Fruit fly (Drosophila melanogaster) whole organism, embryonic: ENCODE results near the gene CG17562.

Experiments used
- ATbp ChIP-seq: fragments of 200-800 bp; sonication (Bioruptor generic); optimal IDR thresholded peaks from 2 replicates; lab custom pipeline; 2017; ENCODE audit warnings: missing biosample characterization, mild to moderate bottlenecking, missing genetic modification characterization, missing genetic modification reagents
- BEAF-32 ChIP-seq: fragments of 200-800 bp; sonication (Bioruptor generic); optimal IDR thresholded peaks from 3 replicates; lab custom pipeline; 2017; ENCODE audit warnings: missing biosample characterization, missing genetic modification characterization, mild to moderate bottlenecking, moderate library complexity, missing genetic modification reagents
- Bgb ChIP-seq: fragments of 200-800 bp; sonication (Bioruptor generic); IDR thresholded peaks from 2 replicates; pipeline ENCODE4 v1.3.6; 2022; ENCODE audit warnings: missing biosample characterization, missing genetic modification characterization; ENCODE audit not compliant: partially characterized antibody
- CG10431 ChIP-seq: fragments of 200-800 bp; sonication (Bioruptor generic); optimal IDR thresholded peaks from 3 replicates; lab custom pipeline; 2018; ENCODE audit warnings: missing biosample characterization, mild to moderate bottlenecking, missing genetic modification characterization
- CG11398 ChIP-seq: fragments of 200-800 bp; sonication (Bioruptor generic); optimal IDR thresholded peaks from 2 replicates; lab custom pipeline; 2016; ENCODE audit warnings: missing biosample characterization, missing genetic modification characterization
- CG12219 ChIP-seq: fragments of 200-800 bp; sonication (Bioruptor generic); optimal IDR thresholded peaks from 3 replicates; lab custom pipeline; 2018; ENCODE audit warnings: missing biosample characterization, mild to moderate bottlenecking, missing genetic modification characterization
- CG1233 ChIP-seq: fragments of 200-800 bp; sonication (Bioruptor generic); optimal IDR thresholded peaks from 4 replicates; lab custom pipeline; 2018; ENCODE audit warnings: missing biosample characterization, mild to moderate bottlenecking, missing genetic modification characterization
- CG13775 ChIP-seq: fragments of 200-800 bp; sonication (Bioruptor generic); optimal IDR thresholded peaks from 3 replicates; lab custom pipeline; 2017; ENCODE audit warnings: missing biosample characterization, mild to moderate bottlenecking, missing genetic modification characterization
- CG14860 ChIP-seq: fragments of 200-800 bp; sonication (Bioruptor generic); IDR thresholded peaks from 3 replicates; pipeline ENCODE4 v1.3.6; 2022; ENCODE audit warnings: missing biosample characterization, missing genetic modification characterization; ENCODE audit not compliant: partially characterized antibody
- CG16863 ChIP-seq: fragments of 200-800 bp; sonication (Bioruptor generic); optimal IDR thresholded peaks from 3 replicates; lab custom pipeline; 2016; ENCODE audit warnings: missing biosample characterization, missing genetic modification characterization
- CG2129 ChIP-seq: fragments of 200-800 bp; sonication (Bioruptor generic); IDR thresholded peaks from 2 replicates; pipeline ENCODE4 v1.3.6; 2022; ENCODE audit warnings: missing biosample characterization, missing genetic modification characterization; ENCODE audit not compliant: partially characterized antibody
- CG2678 ChIP-seq: fragments of 200-800 bp; sonication (Bioruptor generic); optimal IDR thresholded peaks from 3 replicates; lab custom pipeline; 2019; ENCODE audit warnings: missing biosample characterization, mild to moderate bottlenecking, missing genetic modification characterization, moderate library complexity
- CG3407 ChIP-seq: fragments of 200-800 bp; sonication (Bioruptor generic); optimal IDR thresholded peaks from 2 replicates; lab custom pipeline; 2018; ENCODE audit warnings: missing biosample characterization, mild to moderate bottlenecking, missing genetic modification characterization
- CG42726 ChIP-seq: fragments of 200-800 bp; sonication (Bioruptor generic); IDR thresholded peaks from 2 replicates; pipeline ENCODE4 v1.3.6; 2022; ENCODE audit warnings: missing biosample characterization, missing genetic modification characterization; ENCODE audit not compliant: partially characterized antibody
- CG4820 ChIP-seq: fragments of 200-800 bp; sonication (Bioruptor generic); optimal IDR thresholded peaks from 3 replicates; lab custom pipeline; 2016; ENCODE audit warnings: missing biosample characterization, missing genetic modification characterization
- CG9609 ChIP-seq: fragments of 200-800 bp; sonication (Bioruptor generic); optimal IDR thresholded peaks from 3 replicates; lab custom pipeline; 2016; ENCODE audit warnings: missing biosample characterization, missing genetic modification characterization
- CHES-1-like ChIP-seq: fragments of 200-800 bp; sonication (Bioruptor generic); optimal IDR thresholded peaks from 2 replicates; lab custom pipeline; 2016; ENCODE audit warnings: missing biosample characterization, missing genetic modification characterization
- CTCF ChIP-seq: fragments of 200-800 bp; sonication (Bioruptor generic); optimal IDR thresholded peaks from 2 replicates; lab custom pipeline; 2017; ENCODE audit warnings: missing biosample characterization, mild to moderate bottlenecking, missing genetic modification characterization, moderate library complexity
- Camta ChIP-seq: fragments of 200-800 bp; sonication (Bioruptor generic); optimal IDR thresholded peaks from 2 replicates; lab custom pipeline; 2016; ENCODE audit warnings: missing biosample characterization, missing genetic modification characterization
- Deaf1 ChIP-seq: fragments of 200-800 bp; optimal IDR thresholded peaks from 3 replicates; lab custom pipeline; 2019; ENCODE audit warnings: missing biosample characterization, mild to moderate bottlenecking, missing genetic modification characterization, moderate library complexity
- Dll ChIP-seq: fragments of 200-800 bp; sonication (Bioruptor generic); IDR thresholded peaks from 4 replicates; pipeline ENCODE4 v1.3.6; 2022; ENCODE audit warnings: missing biosample characterization, missing genetic modification characterization; ENCODE audit not compliant: partially characterized antibody
- Dref ChIP-seq: fragments of 200-800 bp; sonication (Bioruptor generic); IDR thresholded peaks from 2 replicates; pipeline ENCODE4 v1.3.6; 2022; ENCODE audit warnings: missing biosample characterization, missing genetic modification characterization
- E2f2 ChIP-seq: fragments of 200-800 bp; sonication (Bioruptor generic); IDR thresholded peaks from 2 replicates; pipeline ENCODE4 v1.3.6; 2022; ENCODE audit warnings: missing biosample characterization, missing genetic modification characterization
- GATAe ChIP-seq: fragments of 200-800 bp; sonication (Bioruptor generic); conservative IDR thresholded peaks from 2 replicates; pipeline ENCODE4 v1.3.6; 2022; ENCODE audit warnings: missing biosample characterization, missing genetic modification characterization
- HLH3B ChIP-seq: fragments of 200-800 bp; sonication (Bioruptor generic); IDR thresholded peaks from 2 replicates; pipeline ENCODE4 v1.3.6; 2022; ENCODE audit warnings: missing biosample characterization, missing genetic modification characterization
- Mad ChIP-seq: fragments of 200-800 bp; sonication (Bioruptor generic); optimal IDR thresholded peaks from 2 replicates; lab custom pipeline; 2016; ENCODE audit warnings: missing biosample characterization, missing genetic modification characterization
- PHDP ChIP-seq: fragments of 200-800 bp; sonication (Bioruptor generic); optimal IDR thresholded peaks from 3 replicates; lab custom pipeline; 2018; ENCODE audit warnings: missing biosample characterization, mild to moderate bottlenecking, missing genetic modification characterization, moderate library complexity
- Scr ChIP-seq: fragments of 200-800 bp; sonication (Bioruptor generic); IDR thresholded peaks from 2 replicates; pipeline ENCODE4 v1.3.6; 2022; ENCODE audit warnings: missing biosample characterization, missing genetic modification characterization; ENCODE audit not compliant: partially characterized antibody
- Xbp1 ChIP-seq: fragments of 200-800 bp; sonication (Bioruptor generic); optimal IDR thresholded peaks from 3 replicates; lab custom pipeline; 2016; ENCODE audit warnings: missing biosample characterization, mild to moderate bottlenecking, missing genetic modification characterization
- amos ChIP-seq: fragments of 200-800 bp; sonication (Bioruptor generic); IDR thresholded peaks from 2 replicates; pipeline ENCODE4 v1.3.6; 2022; ENCODE audit warnings: missing biosample characterization, missing genetic modification characterization; ENCODE audit not compliant: partially characterized antibody
- aop ChIP-seq: fragments of 200-800 bp; sonication (Bioruptor generic); IDR thresholded peaks from 2 replicates; pipeline ENCODE4 v1.3.6; 2022; ENCODE audit warnings: missing biosample characterization, missing genetic modification characterization
- cad ChIP-seq: fragments of >200 bp; optimal IDR thresholded peaks from 2 replicates; lab custom pipeline; 2017; ENCODE audit warnings: missing biosample characterization, missing genetic modification characterization
- cg ChIP-seq: fragments of 200-800 bp; sonication (Bioruptor generic); optimal IDR thresholded peaks from 3 replicates; lab custom pipeline; 2019; ENCODE audit warnings: missing biosample characterization, mild to moderate bottlenecking, missing genetic modification characterization, moderate library complexity
- chn ChIP-seq: fragments of 200-800 bp; sonication (Bioruptor generic); optimal IDR thresholded peaks from 2 replicates; lab custom pipeline; 2016; ENCODE audit warnings: missing biosample characterization, missing genetic modification characterization
- dati ChIP-seq: fragments of 200-800 bp; sonication (Bioruptor generic); IDR thresholded peaks from 2 replicates; pipeline ENCODE4 v1.3.6; 2022; ENCODE audit warnings: missing biosample characterization, missing genetic modification characterization
- dpn ChIP-seq, 2 experiments: fragments of 200-800 bp; sonication (Bioruptor generic); optimal IDR thresholded peaks; 3 replicates each; lab custom pipeline; 2016; ENCODE audit warnings: missing biosample characterization in 2 of 2, missing genetic modification characterization in 2 of 2
- ewg ChIP-seq: fragments of 200-800 bp; sonication (Bioruptor generic); optimal IDR thresholded peaks from 3 replicates; lab custom pipeline; 2017; ENCODE audit warnings: mild to moderate bottlenecking, missing biosample characterization, missing genetic modification reagents, missing genetic modification characterization
- exex ChIP-seq: fragments of 200-800 bp; sonication (Bioruptor generic); optimal IDR thresholded peaks from 4 replicates; lab custom pipeline; 2018; ENCODE audit warnings: missing biosample characterization, mild to moderate bottlenecking, missing genetic modification characterization, moderate library complexity
- hbn ChIP-seq: fragments of 200-800 bp; sonication (Bioruptor generic); IDR thresholded peaks from 2 replicates; pipeline ENCODE4 v1.3.6; 2022; ENCODE audit warnings: missing biosample characterization, missing genetic modification characterization; ENCODE audit not compliant: partially characterized antibody
- jigr1 ChIP-seq: fragments of 200-800 bp; sonication (Bioruptor generic); IDR thresholded peaks from 3 replicates; pipeline ENCODE4 v1.3.6; 2022; ENCODE audit warnings: missing biosample characterization, missing genetic modification characterization
- mam ChIP-seq: fragments of 200-800 bp; sonication (Bioruptor generic); optimal IDR thresholded peaks from 3 replicates; lab custom pipeline; 2016; ENCODE audit warnings: missing biosample characterization, missing genetic modification characterization
- pan ChIP-seq, 4 experiments: fragments of >200 bp in 3 of 4; fragments of 200-800 bp in 1 of 4; sonication (Bioruptor generic) in 1 of 4; optimal IDR thresholded peaks in 3 of 4; IDR thresholded peaks in 1 of 4; 2 replicates each; pipeline versions ENCODE4 v1.3.6 to Lab custom; 2017 to 2022; ENCODE audit warnings: missing biosample characterization in 2 of 4, missing genetic modification characterization in 2 of 4, mixed read lengths in 1 of 4
- slou ChIP-seq: fragments of 200-800 bp; sonication (Bioruptor generic); optimal IDR thresholded peaks from 3 replicates; lab custom pipeline; 2016; ENCODE audit warnings: missing biosample characterization, missing genetic modification characterization
- so ChIP-seq: fragments of 200-800 bp; sonication (Bioruptor generic); IDR thresholded peaks from 3 replicates; pipeline ENCODE4 v1.3.6; 2022; ENCODE audit warnings: missing biosample characterization, missing genetic modification characterization
- tin ChIP-seq: fragments of 200-800 bp; sonication (Bioruptor generic); optimal IDR thresholded peaks from 3 replicates; lab custom pipeline; 2016; ENCODE audit warnings: missing biosample characterization, missing genetic modification characterization
- tup ChIP-seq: fragments of 200-800 bp; sonication (Bioruptor generic); optimal IDR thresholded peaks from 2 replicates; lab custom pipeline; 2016; ENCODE audit warnings: missing biosample characterization, mild to moderate bottlenecking, missing genetic modification characterization, moderate library complexity
- vfl ChIP-seq: fragments of 200-800 bp; sonication (Bioruptor generic); optimal IDR thresholded peaks from 2 replicates; lab custom pipeline; 2016; ENCODE audit warnings: missing biosample characterization, missing genetic modification characterization
- vnd ChIP-seq: fragments of 200-800 bp; sonication (Bioruptor generic); IDR thresholded peaks from 3 replicates; pipeline ENCODE4 v1.3.6; 2022; ENCODE audit warnings: missing biosample characterization, missing genetic modification characterization; ENCODE audit not compliant: partially characterized antibody
- wek ChIP-seq: fragments of 200-800 bp; sonication (Bioruptor generic); optimal IDR thresholded peaks from 3 replicates; lab custom pipeline; 2018; ENCODE audit warnings: missing biosample characterization, mild to moderate bottlenecking, missing genetic modification characterization, moderate library complexity
- zen2 ChIP-seq: fragments of 200-800 bp; sonication (Bioruptor generic); IDR thresholded peaks from 3 replicates; pipeline ENCODE4 v1.3.6; 2022; ENCODE audit warnings: missing biosample characterization, missing genetic modification characterization; ENCODE audit not compliant: partially characterized antibody

Gene CG17562

dm6 chr3R:16614241-16614640, 868 bp upstream of the CG17562 start, which contains the start of gene CG10340 (continued):
- TF ChIP-seq CG2678 (tag; lab: Kevin White, UChicago) (no peak), Xbp1 (peak; percentile 18), Bgb (peak; percentile 86), amos (GFP tag; lab: Robert Waterston, UW) (peak; percentile 83), BEAF-32 (GFP tag; lab: Kevin White, UChicago) (peak; percentile 81), pan (optimal IDR thresholded peaks at IDR 0.05; lab: Kevin White, UChicago) (no peak), pan (GFP tag; optimal IDR thresholded peaks at IDR 0.05 in 1 of 2, IDR thresholded peaks at IDR 0.05 in 1 of 2) (no peak), CG16863 (no peak), vfl (no peak), jigr1 (GFP tag; lab: Robert Waterston, UW) (no peak), CG13775 (GFP tag; lab: Kevin White, UChicago) (peak; percentile 31), cad (GFP tag; lab: Kevin White, UChicago) (no peak), CHES-1-like (GFP tag; lab: Kevin White, UChicago) (no peak), CG3407 (GFP tag; lab: Kevin White, UChicago) (no peak), wek (GFP tag; lab: Kevin White, UChicago) (no peak), E2f2 (GFP tag; lab: Robert Waterston, UW) (peak; percentile 87), CG4820 (no peak), Camta (GFP tag; lab: Kevin White, UChicago) (no peak), mam (peak; percentile 4), CG1233 (no peak), HLH3B (GFP tag; lab: Robert Waterston, UW) (no peak), chn (GFP tag; lab: Kevin White, UChicago) (no peak), CG9609 (no peak), GATAe (GFP tag; lab: Robert Waterston, UW) (no peak), Deaf1 (tag; lab: Kevin White, UChicago) (no peak), ewg (GFP tag; lab: Kevin White, UChicago) (peak; percentile 91), CG12219 (GFP tag; lab: Kevin White, UChicago) (no peak), CTCF (peak; percentile 60), Dll (GFP tag; lab: Robert Waterston, UW) (peak; percentile 87), hbn (peak; percentile 79), aop (GFP tag; lab: Robert Waterston, UW) (no peak), ATbp (GFP tag; lab: Kevin White, UChicago) (no peak), zen2 (GFP tag; lab: Robert Waterston, UW) (peak; percentile 77), PHDP (tag; lab: Kevin White, UChicago) (no peak), tin (GFP tag; lab: Kevin White, UChicago) (peak; percentile 33), CG2129 (peak; percentile 75), so (GFP tag; lab: Robert Waterston, UW) (no peak), dpn (GFP tag; optimal IDR thresholded peaks at IDR 0.05; lab: Kevin White, UChicago) (no peak), slou (no peak), Dref (GFP tag; lab: Robert Waterston, UW) (peak; percentile 89), CG42726 (peak; percentile 75), CG14860 (GFP tag; lab: Robert Waterston, UW) (peak; percentile 72), dati (GFP tag; lab: Robert Waterston, UW) (no peak), cg (GFP tag; lab: Kevin White, UChicago) (no peak), Scr (peak; percentile 83), CG11398 (GFP tag; lab: Kevin White, UChicago) (no peak), Mad (GFP tag; lab: Kevin White, UChicago) (no peak), CG10431 (GFP tag; lab: Kevin White, UChicago) (no peak), tup (GFP tag; lab: Kevin White, UChicago) (no peak), vnd (GFP tag; lab: Robert Waterston, UW) (peak; percentile 72; the same call in 2 of the 3 replicates), exex (tag; lab: Kevin White, UChicago) (no peak)
